Fruit fly (Drosophila melanogaster): Measurements from ENCODE around the gene CG3062.

Gene CG3062

DNA sequence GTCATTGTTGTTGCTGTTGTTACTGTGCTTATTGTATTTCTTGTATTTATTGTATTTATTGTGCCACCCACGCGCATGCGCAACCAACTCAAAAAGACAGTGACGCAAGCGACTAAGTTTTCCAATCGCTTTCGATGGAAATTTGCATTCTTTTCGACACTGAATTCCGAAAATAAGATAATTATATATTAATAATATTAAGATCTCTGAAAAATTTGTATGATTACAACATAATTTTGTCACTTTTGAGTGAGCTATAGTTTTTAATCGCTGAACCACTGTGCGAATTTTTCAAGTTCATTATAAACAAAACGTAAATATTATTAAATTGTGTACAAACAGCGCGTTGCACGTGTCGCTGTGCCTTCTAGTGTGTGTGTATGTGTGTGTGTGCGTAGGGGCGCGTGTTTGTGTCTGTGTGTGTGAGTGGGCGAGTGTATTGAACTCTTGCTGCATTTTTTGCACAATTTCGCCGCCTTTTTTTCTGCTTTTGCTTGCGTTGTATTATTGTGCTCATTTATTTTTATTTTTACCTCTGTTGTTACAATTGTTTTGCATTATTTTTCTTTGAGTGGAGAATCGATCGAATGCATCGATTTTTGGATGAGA lies 28.9 kb downstream of the CG3062 start:
- TF ChIP-seq CG9139 (GFP tag; optimal IDR thresholded peaks at IDR 0.05): no peak
- peak; percentile 46 for TF ChIP-seq CG34406 (GFP tag; optimal IDR thresholded peaks at IDR 0.05)
- 0 out of 3 replicates have a peak, but pooled peaks have one; percentile 23 for TF ChIP-seq CG6163 (GFP tag; IDR thresholded peaks at IDR 0.05)
- peak; percentile 37 for TF ChIP-seq achi (GFP tag; optimal IDR thresholded peaks at IDR 0.05)
- no peak for TF ChIP-seq CG15336 (GFP tag; IDR thresholded peaks at IDR 0.05)
- peak; percentile 35 for TF ChIP-seq lz (GFP tag; optimal IDR thresholded peaks at IDR 0.05)
- TF ChIP-seq CG6808 (GFP tag; optimal IDR thresholded peaks at IDR 0.05): no peak
- peak; percentile 19 for TF ChIP-seq Hr39 (GFP tag; optimal IDR thresholded peaks at IDR 0.05)
- no peak for TF ChIP-seq pdm3 (GFP tag; optimal IDR thresholded peaks at IDR 0.05)
- TF ChIP-seq esn (GFP tag; optimal IDR thresholded peaks at IDR 0.05): peak; percentile 46
- no peak for TF ChIP-seq fd85E (GFP tag; optimal IDR thresholded peaks at IDR 0.05)
- peak; percentile 39 for TF ChIP-seq CG11902 (GFP tag; optimal IDR thresholded peaks at IDR 0.05)
- peak; percentile 70 for TF ChIP-seq Eip78C (GFP tag)
- no peak for TF ChIP-seq CG1621 (tag; optimal IDR thresholded peaks at IDR 0.05)
- peak; percentile 30 for TF ChIP-seq CG6792 (GFP tag; optimal IDR thresholded peaks at IDR 0.05)
- peak; percentile 7 for TF ChIP-seq Sox102F (GFP tag; optimal IDR thresholded peaks at IDR 0.05)
- TF ChIP-seq CG4318 (GFP tag; optimal IDR thresholded peaks at IDR 0.05): no peak
- peak; percentile 12 for TF ChIP-seq net (GFP tag; optimal IDR thresholded peaks at IDR 0.05)
- TF ChIP-seq Smox (GFP tag; optimal IDR thresholded peaks at IDR 0.05): peak; percentile 19
- TF ChIP-seq Sox15 (GFP tag; optimal IDR thresholded peaks at IDR 0.05): peak; percentile 10
- no peak for TF ChIP-seq Eip75B (GFP tag; optimal IDR thresholded peaks at IDR 0.05)
- TF ChIP-seq topi (GFP tag; optimal IDR thresholded peaks at IDR 0.05): peak; percentile 12
- no peak for TF ChIP-seq CG3032 (tag; optimal IDR thresholded peaks at IDR 0.05)
- TF ChIP-seq acj6 (GFP tag; optimal IDR thresholded peaks at IDR 0.05): peak; percentile 28
- TF ChIP-seq Hr38 (GFP tag; optimal IDR thresholded peaks at IDR 0.05): no peak
- TF ChIP-seq Gug (GFP tag; IDR thresholded peaks at IDR 0.05): 0 out of 2 replicates have a peak, but pooled peaks have one; percentile 28
- no peak for TF ChIP-seq Hr4 (GFP tag; optimal IDR thresholded peaks at IDR 0.05)
- TF ChIP-seq salr (GFP tag; optimal IDR thresholded peaks at IDR 0.05): no peak
- no peak for TF ChIP-seq CG11762 (GFP tag; optimal IDR thresholded peaks at IDR 0.05; ENCODE audit: insufficient read depth)
- no peak for TF ChIP-seq CG6854 (GFP tag; optimal IDR thresholded peaks at IDR 0.05)
- no peak for TF ChIP-seq Ets96B (tag; optimal IDR thresholded peaks at IDR 0.05)
- TF ChIP-seq CG8632 (GFP tag; optimal IDR thresholded peaks at IDR 0.05): peak; percentile 46
- no peak for TF ChIP-seq CG6276 (GFP tag; optimal IDR thresholded peaks at IDR 0.05)
- TF ChIP-seq Lpt (GFP tag; optimal IDR thresholded peaks at IDR 0.05): no peak
- TF ChIP-seq fkh (GFP tag; optimal IDR thresholded peaks at IDR 0.05): no peak
- TF ChIP-seq CG7368 (GFP tag; optimal IDR thresholded peaks at IDR 0.05): no peak
- peak; percentile 19 for TF ChIP-seq CG3919 (GFP tag; optimal IDR thresholded peaks at IDR 0.05)
- peak; percentile 71 for TF ChIP-seq svp (GFP tag)
- no peak for TF ChIP-seq CG8319 (GFP tag; optimal IDR thresholded peaks at IDR 0.05)
- no peak for TF ChIP-seq Blimp-1 (GFP tag; optimal IDR thresholded peaks at IDR 0.05)
- peak; percentile 22 for TF ChIP-seq CG32006 (GFP tag; optimal IDR thresholded peaks at IDR 0.05)
- peak; percentile 8 for TF ChIP-seq cyc (GFP tag; optimal IDR thresholded peaks at IDR 0.05)
- no peak for TF ChIP-seq CG16779 (tag; optimal IDR thresholded peaks at IDR 0.05)
- TF ChIP-seq Met (GFP tag; optimal IDR thresholded peaks at IDR 0.05): peak; percentile 43
- no peak for TF ChIP-seq vri (GFP tag; optimal IDR thresholded peaks at IDR 0.05)
- TF ChIP-seq Ets21C (GFP tag; optimal IDR thresholded peaks at IDR 0.05): no peak
- TF ChIP-seq CG8119 (GFP tag; IDR thresholded peaks at IDR 0.05): 0 out of 3 replicates have a peak, but pooled peaks have one; percentile 20
- peak; percentile 33 for TF ChIP-seq OdsH (GFP tag; optimal IDR thresholded peaks at IDR 0.05)
- TF ChIP-seq dsx (GFP tag; optimal IDR thresholded peaks at IDR 0.05; ENCODE audit: poor library complexity, severe bottlenecking): no peak
- peak; percentile 4 for TF ChIP-seq CG10631 (GFP tag; optimal IDR thresholded peaks at IDR 0.05)
- no peak for TF ChIP-seq Eip93F (GFP tag; optimal IDR thresholded peaks at IDR 0.05)
- TF ChIP-seq CG11294 (GFP tag; IDR thresholded peaks at IDR 0.05): no peak

All from whole organism, prepupa.